Worm (Caenorhabditis elegans) whole organism, L4 larva: Measurements from ENCODE around the gene F18G5.1.

Source experiments
- F26F4.8 ChIP-seq: fragments of 200-800 bp; sonication (Bioruptor generic); conservative IDR thresholded peaks from 2 replicates; pipeline ENCODE4 v1.3.6; 2022; ENCODE audit warnings: missing genetic modification characterization, missing compliant biosample characterization
- F49E8.2 ChIP-seq: sonication (generic microtip); optimal IDR thresholded peaks from 2 replicates; lab custom pipeline; 2016; ENCODE audit warnings: missing compliant biosample characterization, mild to moderate bottlenecking, missing genetic modification characterization, borderline replicate concordance
- R02D3.7 ChIP-seq: fragments of 150-350 bp; sonication (generic microtip); optimal IDR thresholded peaks from 3 replicates; lab custom pipeline; 2014; ENCODE audit warnings: missing biosample characterization, missing genetic modification characterization
- T26A8.4 ChIP-seq: fragments of 200-800 bp; sonication (Bioruptor generic); IDR thresholded peaks from 2 replicates; pipeline ENCODE4 v1.3.6; 2022; ENCODE audit warnings: missing genetic modification characterization, missing compliant biosample characterization
- Y48G9A.11 ChIP-seq: fragments of 200-800 bp; sonication (Bioruptor generic); IDR thresholded peaks from 2 replicates; pipeline ENCODE4 v1.3.6; 2022; ENCODE audit warnings: missing genetic modification reagents, missing genetic modification characterization, missing compliant biosample characterization
- Y5F2A.4 ChIP-seq: fragments of 200-800 bp; sonication (Bioruptor generic); optimal IDR thresholded peaks from 2 replicates; lab custom pipeline; 2018; ENCODE audit warnings: mild to moderate bottlenecking, missing genetic modification characterization, missing compliant biosample characterization
- Y75B8A.6 ChIP-seq: fragments of 200-800 bp; sonication (Bioruptor generic); IDR thresholded peaks from 2 replicates; pipeline ENCODE4 v1.3.6; 2022; ENCODE audit warnings: missing genetic modification reagents, missing genetic modification characterization, missing compliant biosample characterization
- ZK546.5 ChIP-seq, 2 experiments: sonication (generic microtip); optimal IDR thresholded peaks; 2 replicates each; lab custom pipeline; 2017; ENCODE audit warnings: missing biosample characterization in 2 of 2, missing genetic modification characterization in 2 of 2
- ceh-62 ChIP-seq: sonication (generic microtip); optimal IDR thresholded peaks from 2 replicates; lab custom pipeline; 2017; ENCODE audit warnings: missing biosample characterization, missing genetic modification characterization
- ces-1 ChIP-seq: fragments of 150-350 bp; sonication (generic microtip); optimal IDR thresholded peaks from 4 replicates; lab custom pipeline; 2014; ENCODE audit warnings: missing biosample characterization, missing genetic modification reagents, missing genetic modification characterization
- daf-8 ChIP-seq: fragments of 200-800 bp; sonication (Bioruptor generic); IDR thresholded peaks from 2 replicates; pipeline ENCODE4 v1.3.6; 2022; ENCODE audit warnings: missing genetic modification characterization, missing compliant biosample characterization
- dmd-6 ChIP-seq: fragments of 200-800 bp; sonication (Bioruptor generic); IDR thresholded peaks from 2 replicates; pipeline ENCODE4 v1.3.6; 2022; ENCODE audit warnings: missing genetic modification reagents, missing genetic modification characterization, missing compliant biosample characterization
- dmd-8 ChIP-seq: fragments of 200-800 bp; sonication (Bioruptor generic); IDR thresholded peaks from 2 replicates; pipeline ENCODE4 v1.3.6; 2022; ENCODE audit warnings: missing genetic modification characterization, missing compliant biosample characterization
- dve-1 ChIP-seq: sonication (generic microtip); optimal IDR thresholded peaks from 2 replicates; lab custom pipeline; 2017; ENCODE audit warnings: antibody characterized with exemption, mild to moderate bottlenecking, missing genetic modification characterization, missing compliant biosample characterization; ENCODE audit not compliant: insufficient read depth
- fos-1 ChIP-seq: fragments of 150-350 bp; optimal IDR thresholded peaks from 2 replicates; lab custom pipeline; 2014; ENCODE audit warnings: missing biosample characterization, missing genetic modification characterization
- hlh-11 ChIP-seq: fragments of 200-800 bp; sonication (Bioruptor generic); optimal IDR thresholded peaks from 2 replicates; lab custom pipeline; 2018; ENCODE audit warnings: mild to moderate bottlenecking, missing genetic modification characterization, missing compliant biosample characterization
- hlh-30 ChIP-seq: sonication (generic microtip); optimal IDR thresholded peaks from 2 replicates; lab custom pipeline; 2017; ENCODE audit warnings: antibody characterized with exemption, mild to moderate bottlenecking, missing genetic modification characterization, missing compliant biosample characterization; ENCODE audit not compliant: insufficient read depth
- hmg-1.1 ChIP-seq: fragments of 200-800 bp; sonication (Bioruptor generic); IDR thresholded peaks from 2 replicates; pipeline ENCODE4 v1.3.6; 2022; ENCODE audit warnings: missing genetic modification reagents, missing genetic modification characterization, missing compliant biosample characterization
- jun-1 ChIP-seq: fragments of 150-350 bp; optimal IDR thresholded peaks from 2 replicates; lab custom pipeline; 2014; ENCODE audit warnings: missing biosample characterization, missing genetic modification reagents, missing genetic modification characterization
- lin-13 ChIP-seq: fragments of 150-350 bp; optimal IDR thresholded peaks from 2 replicates; lab custom pipeline; 2014; ENCODE audit warnings: missing biosample characterization, missing genetic modification reagents, missing genetic modification characterization
- lin-38 ChIP-seq: fragments of 200-800 bp; sonication (Bioruptor generic); IDR thresholded peaks from 2 replicates; pipeline ENCODE4 v1.3.6; 2022; ENCODE audit warnings: missing genetic modification reagents, missing genetic modification characterization, missing compliant biosample characterization
- lin-39 ChIP-seq: fragments of 150-350 bp; optimal IDR thresholded peaks from 2 replicates; lab custom pipeline; 2014; ENCODE audit warnings: missing biosample characterization, missing genetic modification reagents, missing genetic modification characterization
- lsy-2 ChIP-seq, 2 experiments: fragments of 150-350 bp in 1 of 2; sonication (generic microtip) in 1 of 2; optimal IDR thresholded peaks; 2 replicates each; lab custom pipeline; 2014 to 2017; ENCODE audit warnings: missing biosample characterization in 2 of 2, missing genetic modification characterization in 2 of 2
- madf-5 ChIP-seq, 2 experiments: fragments of 200-800 bp; sonication (Bioruptor generic); IDR thresholded peaks; 2 replicates each; pipeline ENCODE4 v1.3.6; 2022; ENCODE audit warnings: missing compliant biosample characterization in 2 of 2, missing genetic modification characterization in 2 of 2
- madf-9 ChIP-seq: fragments of 200-800 bp; sonication (Bioruptor generic); conservative IDR thresholded peaks from 2 replicates; pipeline ENCODE4 v1.3.6; 2022; ENCODE audit warnings: missing genetic modification reagents, missing genetic modification characterization, missing compliant biosample characterization
- mdl-1 ChIP-seq, 2 experiments: fragments of 150-350 bp in 1 of 2; sonication (generic microtip) in 1 of 2; optimal IDR thresholded peaks; 2 replicates each; lab custom pipeline; 2014 to 2017; ENCODE audit warnings: missing biosample characterization in 2 of 2, missing genetic modification characterization in 2 of 2
- mep-1 ChIP-seq: fragments of 150-350 bp; sonication (generic microtip); optimal IDR thresholded peaks from 3 replicates; lab custom pipeline; 2014; ENCODE audit warnings: missing biosample characterization, missing genetic modification characterization
- mxl-3 ChIP-seq: fragments of 200-800 bp; sonication (Bioruptor generic); optimal IDR thresholded peaks from 2 replicates; lab custom pipeline; 2018; ENCODE audit warnings: mild to moderate bottlenecking, missing genetic modification characterization, missing compliant biosample characterization
- nhr-10 ChIP-seq: fragments of 150-350 bp; optimal IDR thresholded peaks from 2 replicates; lab custom pipeline; 2014; ENCODE audit warnings: missing biosample characterization, missing genetic modification characterization
- nhr-11 ChIP-seq: fragments of 150-350 bp; optimal IDR thresholded peaks from 2 replicates; lab custom pipeline; 2014; ENCODE audit warnings: missing biosample characterization, missing genetic modification characterization
- nhr-111 ChIP-seq: fragments of 200-800 bp; sonication (Bioruptor generic); optimal IDR thresholded peaks from 2 replicates; lab custom pipeline; 2018; ENCODE audit warnings: mild to moderate bottlenecking, missing genetic modification characterization, missing compliant biosample characterization
- nhr-42 ChIP-seq: fragments of 200-800 bp; sonication (Bioruptor generic); IDR thresholded peaks from 2 replicates; pipeline ENCODE4 v1.3.6; 2022; ENCODE audit warnings: missing genetic modification characterization, missing compliant biosample characterization
- nhr-6 ChIP-seq: fragments of 150-350 bp; optimal IDR thresholded peaks from 2 replicates; lab custom pipeline; 2014; ENCODE audit warnings: missing biosample characterization, missing genetic modification characterization
- nhr-76 ChIP-seq: fragments of 150-350 bp; optimal IDR thresholded peaks from 2 replicates; lab custom pipeline; 2014; ENCODE audit warnings: missing biosample characterization, missing genetic modification characterization
- nhr-77 ChIP-seq: fragments of 150-350 bp; optimal IDR thresholded peaks from 2 replicates; lab custom pipeline; 2014; ENCODE audit warnings: missing biosample characterization, missing genetic modification characterization
- pha-4 ChIP-seq, 2 experiments: fragments of 150-350 bp in 1 of 2; fragments of 200-800 bp in 1 of 2; sonication (Bioruptor generic) in 1 of 2; IDR thresholded peaks in 1 of 2; optimal IDR thresholded peaks in 1 of 2; 2 replicates each; pipeline versions ENCODE4 v1.3.6 to Lab custom; 2014 to 2022; ENCODE audit warnings: missing genetic modification characterization in 2 of 2, missing genetic modification reagents in 2 of 2, missing biosample characterization in 1 of 2, missing compliant biosample characterization in 1 of 2
- pqm-1 ChIP-seq: sonication (generic microtip); optimal IDR thresholded peaks from 2 replicates; lab custom pipeline; 2017; ENCODE audit warnings: missing biosample characterization, missing genetic modification characterization
- rbr-2 ChIP-seq: sonication (generic microtip); optimal IDR thresholded peaks from 2 replicates; lab custom pipeline; 2016; ENCODE audit warnings: missing genotype, missing genetic modification characterization, missing compliant biosample characterization
- saeg-2 ChIP-seq: fragments of 200-800 bp; sonication (Bioruptor generic); IDR thresholded peaks from 2 replicates; pipeline ENCODE4 v1.3.6; 2022; ENCODE audit warnings: missing genetic modification reagents, missing genetic modification characterization, missing compliant biosample characterization
- sdz-12 ChIP-seq: fragments of 200-800 bp; sonication (Bioruptor generic); optimal IDR thresholded peaks from 2 replicates; lab custom pipeline; 2018; ENCODE audit warnings: mild to moderate bottlenecking, missing genetic modification characterization, missing compliant biosample characterization
- set-16 ChIP-seq: fragments of 200-800 bp; sonication (Bioruptor generic); IDR thresholded peaks from 2 replicates; pipeline ENCODE4 v1.3.6; 2022; ENCODE audit warnings: missing genetic modification reagents, missing genetic modification characterization, missing compliant biosample characterization
- skn-1 ChIP-seq: fragments of 150-350 bp; optimal IDR thresholded peaks from 2 replicates; lab custom pipeline; 2014; ENCODE audit warnings: missing biosample characterization, missing genetic modification characterization
- snpc-4 ChIP-seq: fragments of 150-350 bp; optimal IDR thresholded peaks from 2 replicates; lab custom pipeline; 2014; ENCODE audit warnings: missing biosample characterization, missing genetic modification characterization
- spr-1 ChIP-seq: sonication (generic microtip); optimal IDR thresholded peaks from 2 replicates; lab custom pipeline; 2016; ENCODE audit warnings: mild to moderate bottlenecking, missing genetic modification characterization, missing compliant biosample characterization
- spr-3 ChIP-seq: fragments of 200-800 bp; sonication (Bioruptor generic); optimal IDR thresholded peaks from 2 replicates; lab custom pipeline; 2018; ENCODE audit warnings: mild to moderate bottlenecking, missing genetic modification characterization, missing compliant biosample characterization
- tra-1 ChIP-seq: fragments of 200-800 bp; sonication (Bioruptor generic); IDR thresholded peaks from 2 replicates; pipeline ENCODE4 v1.3.6; 2022; ENCODE audit warnings: missing genetic modification reagents, missing genetic modification characterization, missing compliant biosample characterization
- zag-1 ChIP-seq: fragments of 150-350 bp; optimal IDR thresholded peaks from 2 replicates; lab custom pipeline; 2014; ENCODE audit warnings: missing biosample characterization, missing genetic modification characterization
- zfp-2 ChIP-seq: sonication (generic microtip); optimal IDR thresholded peaks from 2 replicates; lab custom pipeline; 2016; ENCODE audit warnings: mild to moderate bottlenecking, missing genetic modification characterization, missing compliant biosample characterization
- zip-11 ChIP-seq: fragments of 200-800 bp; sonication (Bioruptor generic); IDR thresholded peaks from 2 replicates; pipeline ENCODE4 v1.3.6; 2022; ENCODE audit warnings: missing genetic modification characterization, missing compliant biosample characterization
- ztf-7 ChIP-seq: fragments of 150-350 bp; optimal IDR thresholded peaks from 2 replicates; lab custom pipeline; 2014; ENCODE audit warnings: missing biosample characterization, missing genetic modification characterization

Gene F18G5.1

DNA sequence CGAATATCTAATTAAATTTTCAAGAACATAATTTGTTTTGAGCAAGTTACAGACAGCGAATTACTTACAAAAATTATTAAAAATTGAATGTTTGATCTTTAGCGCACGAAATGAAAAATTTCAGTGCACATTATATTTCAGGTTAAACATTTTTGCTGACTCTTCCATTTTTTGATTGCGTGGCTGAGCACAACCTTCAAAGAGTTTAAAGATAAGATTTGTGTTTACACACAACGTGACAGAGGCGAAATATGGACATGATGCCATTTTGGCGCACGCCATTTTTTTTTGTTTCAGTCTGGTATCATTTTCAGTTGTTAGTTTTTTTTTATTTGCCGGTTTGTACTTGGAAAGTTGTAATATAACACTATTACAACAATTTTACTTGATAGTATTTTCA lies 47.0 kb upstream of the F18G5.1 start (continued):
- TF ChIP-seq nhr-77 (peak; percentile 55), T26A8.4 (GFP tag; lab: Robert Waterston, UW) (no peak), mdl-1 (tag; optimal IDR thresholded peaks at IDR 0.05; lab: Kevin White, UChicago) (peak in 1 of 2 experiments; percentile 53), pqm-1 (tag; lab: Kevin White, UChicago) (peak; percentile 88), dmd-6 (peak; percentile 78)

- TF ChIP-seq lin-39 (tag; lab: Kevin White, UChicago) (no peak), T26A8.4 (GFP tag; lab: Robert Waterston, UW) (no peak), Y48G9A.11 (GFP tag; lab: Robert Waterston, UW) (no peak), hmg-1.1 (GFP tag; lab: Robert Waterston, UW) (no peak), Y75B8A.6 (GFP tag; lab: Robert Waterston, UW) (no peak), spr-1 (no peak), nhr-42 (GFP tag; lab: Robert Waterston, UW) (no peak), lin-38 (GFP tag; lab: Robert Waterston, UW) (no peak), F49E8.2 (tag; lab: Kevin White, UChicago) (no peak), jun-1 (tag; lab: Kevin White, UChicago) (no peak), zag-1 (no peak), hlh-11 (tag; lab: Kevin White, UChicago) (peak; percentile 84), nhr-11 (tag; lab: Kevin White, UChicago) (no peak), nhr-6 (no peak), mdl-1 (tag; optimal IDR thresholded peaks at IDR 0.05; lab: Kevin White, UChicago) (peak; percentile 15 to 91), dmd-8 (GFP tag; lab: Robert Waterston, UW) (no peak), madf-5 (GFP tag; IDR thresholded peaks at IDR 0.05; lab: Robert Waterston, UW) (no peak), dve-1 (tag; lab: Kevin White, UChicago) (peak; percentile 76), snpc-4 (tag; lab: Kevin White, UChicago) (no peak), rbr-2 (no peak), ZK546.5 (tag; optimal IDR thresholded peaks at IDR 0.05; lab: Kevin White, UChicago) (no peak), madf-9 (GFP tag; lab: Robert Waterston, UW) (no peak), mep-1 (peak; percentile 31), R02D3.7 (tag; lab: Kevin White, UChicago) (no peak), ztf-7 (no peak), hlh-30 (peak; percentile 84), nhr-10 (peak; percentile 41), skn-1 (tag; lab: Kevin White, UChicago) (no peak), ceh-62 (no peak), Y5F2A.4 (GFP tag; lab: Kevin White, UChicago) (no peak), saeg-2 (no peak), mxl-3 (GFP tag; lab: Kevin White, UChicago) (peak; percentile 67), fos-1 (tag; lab: Kevin White, UChicago) (no peak), zfp-2 (tag; lab: Kevin White, UChicago) (no peak), ces-1 (no peak), F26F4.8 (no peak), daf-8 (no peak), tra-1 (GFP tag; lab: Robert Waterston, UW) (0 out of 2 replicates have a peak, but pooled peaks have one; percentile 39), zip-11 (GFP tag; lab: Robert Waterston, UW) (no peak), nhr-111 (GFP tag; lab: Kevin White, UChicago) (no peak), lin-13 (GFP tag; lab: Kevin White, UChicago) (no peak), pha-4 (GFP tag; IDR thresholded peaks at IDR 0.05; lab: Robert Waterston, UW) (no peak), pha-4 (tag; optimal IDR thresholded peaks at IDR 0.05; lab: Kevin White, UChicago) (no peak), sdz-12 (GFP tag; lab: Kevin White, UChicago) (no peak), lsy-2 (tag; optimal IDR thresholded peaks at IDR 0.05; lab: Kevin White, UChicago) (no peak), nhr-77 (peak; percentile 76), spr-3 (no peak), set-16 (GFP tag; lab: Robert Waterston, UW) (no peak), nhr-76 (tag; lab: Kevin White, UChicago) (no peak)
These were observed 45.7 kb upstream of the F18G5.1 start, which contains the start of gene C35B8.3 for ce11 chrX:9213873-9214341. Gene C35B8.3, plus strand, starts transcription at chrX:9213923.
